Worm (Caenorhabditis elegans): ENCODE data around the gene bath-46.

- TF ChIP-seq nhr-12 (tag; optimal IDR thresholded peaks at IDR 0.05), result no peak
- TF ChIP-seq aly-2 (tag; optimal IDR thresholded peaks at IDR 0.05), result no peak
- TF ChIP-seq F13H6.1 (tag; optimal IDR thresholded peaks at IDR 0.05), result no peak
- no peak for TF ChIP-seq mbf-1 (tag; optimal IDR thresholded peaks at IDR 0.05)
- TF ChIP-seq elt-3 (tag; optimal IDR thresholded peaks at IDR 0.05), result no peak
- no peak for TF ChIP-seq nhr-21 (tag; optimal IDR thresholded peaks at IDR 0.05)
- no peak for TF ChIP-seq mdl-1 (tag; optimal IDR thresholded peaks at IDR 0.05)
- TF ChIP-seq unc-39 (tag; optimal IDR thresholded peaks at IDR 0.05), result no peak
Measured at ce11 chrII:1550501-1550900, 47.2 kb upstream of the bath-46 start, which contains the start of the genes fbxb-52 and fbxb-51.
